Worm (Caenorhabditis elegans) whole organism, L1 larva: ENCODE results near the gene F59E11.6.
A peak's percentile ranks its signal among the peaks of the same experiment; 100 is the strongest.

Source experiments
- C34B4.2 ChIP-seq: sonication (generic microtip); optimal IDR thresholded peaks from 2 replicates; lab custom pipeline; 2017; ENCODE audit warnings: mild to moderate bottlenecking, missing genetic modification characterization, missing compliant biosample characterization
- F16B12.6 ChIP-seq: fragments of 150-350 bp; optimal IDR thresholded peaks from 2 replicates; lab custom pipeline; 2014; ENCODE audit warnings: missing biosample characterization, missing genetic modification characterization
- aha-1 ChIP-seq: fragments of 150-350 bp; optimal IDR thresholded peaks from 2 replicates; lab custom pipeline; 2014; ENCODE audit warnings: missing biosample characterization, missing genetic modification characterization
- aly-2 ChIP-seq: fragments of 150-350 bp; optimal IDR thresholded peaks from 2 replicates; lab custom pipeline; 2014; ENCODE audit warnings: missing biosample characterization, missing genetic modification characterization
- blmp-1 ChIP-seq: fragments of 150-350 bp; optimal IDR thresholded peaks from 2 replicates; lab custom pipeline; 2014; ENCODE audit warnings: missing biosample characterization, missing genetic modification characterization
- dpl-1 ChIP-seq, 3 experiments: fragments of 150-350 bp in 2 of 3; sonication (generic microtip) in 1 of 3; optimal IDR thresholded peaks; 2 replicates each; lab custom pipeline; 2014 to 2017; ENCODE audit warnings: missing biosample characterization in 3 of 3, missing genetic modification characterization in 3 of 3, missing genetic modification reagents in 3 of 3
- dsc-1 ChIP-seq: sonication (generic microtip); optimal IDR thresholded peaks from 2 replicates; lab custom pipeline; 2016; ENCODE audit warnings: mild to moderate bottlenecking, missing genetic modification characterization, missing compliant biosample characterization
- efl-1 ChIP-seq, 4 experiments: fragments of 150-350 bp; optimal IDR thresholded peaks in 3 of 4; peaks in 1 of 4; 1 replicate in 1 of 4; 2 replicates in 3 of 4; lab custom pipeline; 2014; ENCODE audit warnings: missing biosample characterization in 2 of 4, missing genetic modification characterization in 2 of 4, missing genetic modification reagents in 2 of 4
- efl-3 ChIP-seq: fragments of 200-800 bp; sonication (Bioruptor generic); optimal IDR thresholded peaks from 2 replicates; lab custom pipeline; 2018; ENCODE audit warnings: mild to moderate bottlenecking, missing genetic modification characterization, missing compliant biosample characterization
- egl-13 ChIP-seq: sonication (generic microtip); optimal IDR thresholded peaks from 2 replicates; lab custom pipeline; 2016; ENCODE audit warnings: missing genotype, missing genetic modification reagents, missing genetic modification characterization, missing compliant biosample characterization
- fkh-10 ChIP-seq: sonication (generic microtip); optimal IDR thresholded peaks from 2 replicates; lab custom pipeline; 2017; ENCODE audit warnings: missing biosample characterization, missing genetic modification reagents, missing genetic modification characterization
- fkh-8 ChIP-seq: sonication (generic microtip); optimal IDR thresholded peaks from 2 replicates; lab custom pipeline; 2016; ENCODE audit warnings: mild to moderate bottlenecking, missing genetic modification characterization, missing compliant biosample characterization
- grh-1 ChIP-seq: fragments of 200-800 bp; sonication (Bioruptor generic); IDR thresholded peaks from 2 replicates; pipeline ENCODE4 v1.3.6; 2022; ENCODE audit warnings: missing genetic modification reagents, missing genetic modification characterization, missing compliant biosample characterization
- hlh-17 ChIP-seq: fragments of 200-800 bp; sonication (Bioruptor generic); optimal IDR thresholded peaks from 2 replicates; lab custom pipeline; 2018; ENCODE audit warnings: missing genetic modification characterization, mild to moderate bottlenecking, missing compliant biosample characterization, moderate library complexity, borderline replicate concordance
- hpl-2 ChIP-seq: fragments of 150-350 bp; optimal IDR thresholded peaks from 2 replicates; lab custom pipeline; 2014; ENCODE audit warnings: missing biosample characterization, missing genetic modification reagents, missing genetic modification characterization
- isw-1 ChIP-seq: fragments of 200-800 bp; sonication (Bioruptor generic); IDR thresholded peaks from 2 replicates; pipeline ENCODE4 v1.3.6; 2022; ENCODE audit warnings: missing genetic modification characterization, missing compliant biosample characterization
- lin-35 ChIP-seq, 2 experiments: fragments of 150-350 bp; optimal IDR thresholded peaks; 2 replicates each; lab custom pipeline; 2014; ENCODE audit warnings: missing biosample characterization in 2 of 2, missing genetic modification characterization in 2 of 2, missing genetic modification reagents in 2 of 2
- lin-39 ChIP-seq: fragments of 150-350 bp; optimal IDR thresholded peaks from 2 replicates; lab custom pipeline; 2014; ENCODE audit warnings: missing biosample characterization, missing genetic modification reagents, missing genetic modification characterization
- lir-3 ChIP-seq: sonication (generic microtip); optimal IDR thresholded peaks from 2 replicates; lab custom pipeline; 2016; ENCODE audit warnings: mild to moderate bottlenecking, missing genetic modification characterization, moderate library complexity, missing compliant biosample characterization; ENCODE audit not compliant: poor library complexity
- lsy-2 ChIP-seq, 2 experiments: fragments of 150-350 bp; optimal IDR thresholded peaks; 2 replicates each; lab custom pipeline; 2014; ENCODE audit warnings: missing biosample characterization in 2 of 2, missing genetic modification characterization in 2 of 2
- mab-9 ChIP-seq: fragments of 200-800 bp; sonication (Bioruptor generic); IDR thresholded peaks from 2 replicates; pipeline ENCODE4 v1.3.6; 2022; ENCODE audit warnings: missing genetic modification reagents, missing genetic modification characterization, missing compliant biosample characterization
- mdl-1 ChIP-seq, 2 experiments: fragments of 150-350 bp; optimal IDR thresholded peaks; 2 replicates each; lab custom pipeline; 2014 to 2017; ENCODE audit warnings: missing biosample characterization in 2 of 2, missing genetic modification characterization in 2 of 2, inconsistent platforms in 1 of 2
- mef-2 ChIP-seq: fragments of 150-350 bp; optimal IDR thresholded peaks from 2 replicates; lab custom pipeline; 2014; ENCODE audit warnings: missing biosample characterization, missing genetic modification characterization
- nhr-12 ChIP-seq: sonication (generic microtip); optimal IDR thresholded peaks from 2 replicates; lab custom pipeline; 2017; ENCODE audit warnings: missing biosample characterization, missing genetic modification characterization
- nhr-19 ChIP-seq: fragments of 200-800 bp; sonication (Bioruptor generic); conservative IDR thresholded peaks from 2 replicates; pipeline ENCODE4 v1.3.6; 2022; ENCODE audit warnings: missing genetic modification characterization, missing compliant biosample characterization
- nhr-47 ChIP-seq: sonication (generic microtip); optimal IDR thresholded peaks from 2 replicates; lab custom pipeline; 2016; ENCODE audit warnings: mild to moderate bottlenecking, missing genetic modification characterization, moderate library complexity, missing compliant biosample characterization
- nhr-76 ChIP-seq: sonication (generic microtip); optimal IDR thresholded peaks from 2 replicates; lab custom pipeline; 2017; ENCODE audit warnings: missing biosample characterization, missing genetic modification characterization
- pax-3 ChIP-seq: fragments of 200-800 bp; sonication (Bioruptor generic); optimal IDR thresholded peaks from 2 replicates; lab custom pipeline; 2018; ENCODE audit warnings: mild to moderate bottlenecking, missing genetic modification characterization, moderate library complexity, missing compliant biosample characterization
- pqm-1 ChIP-seq: sonication (generic microtip); optimal IDR thresholded peaks from 3 replicates; lab custom pipeline; 2017; ENCODE audit warnings: missing biosample characterization, missing genetic modification characterization
- rnt-1 ChIP-seq: sonication (generic microtip); optimal IDR thresholded peaks from 2 replicates; lab custom pipeline; 2016; ENCODE audit warnings: mild to moderate bottlenecking, missing genetic modification characterization, moderate library complexity, missing compliant biosample characterization
- snpc-4 ChIP-seq: fragments of 150-350 bp; optimal IDR thresholded peaks from 2 replicates; lab custom pipeline; 2014; ENCODE audit warnings: missing biosample characterization, missing genetic modification characterization
- sptf-1 ChIP-seq: fragments of 150-350 bp; optimal IDR thresholded peaks from 2 replicates; lab custom pipeline; 2014; ENCODE audit warnings: missing biosample characterization, missing genetic modification characterization
- sup-37 ChIP-seq: fragments of 200-800 bp; sonication (Bioruptor generic); optimal IDR thresholded peaks from 2 replicates; lab custom pipeline; 2018; ENCODE audit warnings: mild to moderate bottlenecking, missing genetic modification characterization, missing compliant biosample characterization
- tbx-2 ChIP-seq: sonication (generic microtip); optimal IDR thresholded peaks from 2 replicates; lab custom pipeline; 2016; ENCODE audit warnings: missing genetic modification characterization, missing compliant biosample characterization
- unc-130 ChIP-seq: fragments of 150-350 bp; optimal IDR thresholded peaks from 2 replicates; lab custom pipeline; 2017; ENCODE audit warnings: missing biosample characterization, missing genetic modification characterization, inconsistent platforms
- unc-30 ChIP-seq: sonication (generic microtip); optimal IDR thresholded peaks from 2 replicates; lab custom pipeline; 2017; ENCODE audit warnings: missing biosample characterization, missing genetic modification characterization
- xbp-1 ChIP-seq: sonication (generic microtip); optimal IDR thresholded peaks from 2 replicates; lab custom pipeline; 2016; ENCODE audit warnings: missing genetic modification characterization, missing compliant biosample characterization
- zip-4 ChIP-seq: fragments of 200-800 bp; sonication (Bioruptor generic); optimal IDR thresholded peaks from 2 replicates; lab custom pipeline; 2018; ENCODE audit warnings: mild to moderate bottlenecking, missing genetic modification characterization, moderate library complexity, missing compliant biosample characterization

Gene F59E11.6

DNA sequence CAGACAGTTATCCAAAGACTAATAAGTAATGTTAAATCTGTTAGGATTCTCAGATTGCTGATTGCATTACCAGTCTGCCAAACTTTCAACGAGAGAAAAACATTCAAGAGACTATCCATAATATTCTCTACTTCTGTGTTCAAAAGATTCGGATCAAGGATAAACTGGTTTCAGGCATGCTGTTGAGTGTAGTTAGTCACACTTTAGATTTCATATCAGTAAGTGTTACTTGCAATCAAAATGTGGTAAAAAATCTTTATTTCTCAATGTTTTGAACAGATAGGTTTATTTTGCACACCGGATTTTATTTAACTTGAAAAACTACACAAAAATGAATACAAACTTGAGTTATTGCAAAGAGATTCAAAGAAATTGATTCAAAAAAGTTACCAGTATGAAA, 30.5 kb downstream of the F59E11.6 start, which contains the start of gene oac-41:
Gene oac-41 (minus strand): TSS at position 101 of the 400 bp plus-strand sequence.
- no peak for TF ChIP-seq nhr-12
- TF ChIP-seq pqm-1: no peak
- no peak for TF ChIP-seq F16B12.6 (tag; lab: Kevin White, UChicago)
- TF ChIP-seq dsc-1 (tag; lab: Kevin White, UChicago): no peak
- no peak for TF ChIP-seq isw-1 (GFP tag; lab: Robert Waterston, UW)
- no peak for TF ChIP-seq sup-37 (GFP tag; lab: Kevin White, UChicago)
- no peak for TF ChIP-seq fkh-10 (GFP tag; lab: Kevin White, UChicago)
- no peak for TF ChIP-seq nhr-76 (tag; lab: Kevin White, UChicago)
- no peak for TF ChIP-seq nhr-19 (GFP tag; lab: Robert Waterston, UW)
- TF ChIP-seq rnt-1 (tag; lab: Kevin White, UChicago): no peak
- TF ChIP-seq blmp-1 (tag; lab: Kevin White, UChicago): no peak
- TF ChIP-seq lir-3: no peak
- no peak for TF ChIP-seq lin-39 (tag; lab: Kevin White, UChicago)
- TF ChIP-seq, all 84 proteins: peak for 0

DNA sequence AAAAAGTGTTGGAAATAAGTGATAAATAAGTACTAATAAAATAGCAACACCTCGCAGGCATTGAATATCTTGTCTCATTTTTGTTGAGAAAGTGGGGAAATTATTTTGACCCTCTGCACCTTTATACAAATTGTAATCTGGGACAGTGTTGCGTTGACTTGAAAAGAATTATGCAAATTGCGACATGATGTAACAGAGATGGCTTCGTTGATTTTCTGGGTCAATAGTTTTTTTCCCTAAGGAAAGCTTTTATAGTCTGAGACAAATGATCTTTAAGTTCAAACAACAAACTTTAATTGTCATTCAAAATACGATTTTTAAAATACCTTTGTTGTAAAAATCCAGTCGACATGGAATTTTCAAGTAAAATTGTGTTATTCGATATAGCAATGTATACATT, 33.1 kb downstream of the F59E11.6 start, which contains the start of gene bus-1:
Gene bus-1 (minus strand): TSS at position 101 of the 400 bp plus-strand sequence.
- TF ChIP-seq snpc-4 (tag; lab: Kevin White, UChicago) (no peak), hpl-2 (GFP tag; lab: Kevin White, UChicago) (no peak), C34B4.2 (tag; lab: Kevin White, UChicago) (no peak), mdl-1 (tag; optimal IDR thresholded peaks at IDR 0.05; lab: Kevin White, UChicago) (no peak), lsy-2 (tag; optimal IDR thresholded peaks at IDR 0.05; lab: Kevin White, UChicago) (no peak), dpl-1 (GFP tag; optimal IDR thresholded peaks at IDR 0.05; lab: Kevin White, UChicago) (no peak), rnt-1 (tag; lab: Kevin White, UChicago) (no peak), nhr-47 (no peak), sptf-1 (tag; lab: Kevin White, UChicago) (no peak), fkh-8 (tag; lab: Kevin White, UChicago) (no peak), hlh-17 (GFP tag; lab: Kevin White, UChicago) (no peak), nhr-76 (tag; lab: Kevin White, UChicago) (no peak), pax-3 (tag; lab: Kevin White, UChicago) (no peak), xbp-1 (tag; lab: Kevin White, UChicago) (no peak), efl-3 (no peak), unc-30 (tag; lab: Kevin White, UChicago) (no peak)

DNA sequence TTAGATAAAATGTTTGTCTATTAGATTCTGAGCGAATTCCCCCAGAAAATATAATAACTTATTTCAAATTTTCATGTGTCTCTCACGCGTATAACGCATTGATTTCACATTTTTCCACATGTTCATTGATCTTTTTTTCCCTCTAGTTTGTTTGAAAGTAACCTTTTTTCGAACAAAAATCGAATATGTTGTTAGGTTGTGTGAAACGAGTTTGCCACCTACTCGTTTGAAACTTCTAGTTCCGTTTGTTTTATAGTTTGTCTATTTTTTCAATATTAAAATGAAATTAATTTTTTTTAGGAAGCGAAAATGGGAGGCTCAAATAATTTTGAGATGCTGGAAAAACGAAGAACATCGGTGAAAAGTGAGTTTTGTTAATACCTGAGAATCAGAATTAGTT, 38.7 kb downstream of the F59E11.6 start, which contains the start of gene C25E10.5:
Gene C25E10.5 (plus strand): TSS at position 301 of the 400 bp plus-strand sequence.
- no peak for TF ChIP-seq mef-2 (tag; lab: Kevin White, UChicago)
- no peak for TF ChIP-seq egl-13
- no peak for TF ChIP-seq aha-1 (tag; lab: Kevin White, UChicago)
- no peak for TF ChIP-seq efl-1 (optimal IDR thresholded peaks at IDR 0.05; lab: Kevin White, UChicago)
- TF ChIP-seq efl-1 (GFP tag; optimal IDR thresholded peaks at IDR 0.05 in 1 of 2; lab: Kevin White, UChicago): peak in 1 of 2 experiments; percentile 40
- no peak for TF ChIP-seq mab-9 (GFP tag; lab: Robert Waterston, UW)
- no peak for TF ChIP-seq zip-4 (GFP tag; lab: Kevin White, UChicago)
- no peak for TF ChIP-seq unc-30 (tag; lab: Kevin White, UChicago)
- TF ChIP-seq xbp-1 (tag; lab: Kevin White, UChicago): no peak
- TF ChIP-seq grh-1 (GFP tag; lab: Robert Waterston, UW): no peak

DNA sequence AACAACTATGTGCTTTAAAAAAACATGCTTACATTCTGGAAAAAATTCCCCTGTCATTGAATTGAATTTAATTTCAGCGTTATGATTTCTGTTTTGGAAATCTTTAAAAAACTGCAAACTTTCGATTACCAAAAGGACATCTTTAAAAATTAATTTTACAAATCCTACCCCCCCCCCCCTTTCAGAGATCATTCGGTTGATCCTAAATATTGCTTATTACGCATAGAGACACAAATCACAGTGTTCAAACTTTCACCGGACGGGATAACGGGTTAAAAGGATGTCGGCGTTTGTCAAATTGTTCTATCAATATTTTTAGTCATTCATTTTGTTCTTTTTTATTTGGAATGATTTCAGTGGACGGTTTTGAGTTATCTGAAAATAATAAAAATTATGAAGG, 41.7 kb downstream of the F59E11.6 start, which contains the start of gene C25E10.4:
Gene C25E10.4 (plus strand): TSS at position 301 of the 400 bp plus-strand sequence.
- no peak for TF ChIP-seq lsy-2 (tag; optimal IDR thresholded peaks at IDR 0.05; lab: Kevin White, UChicago)
- no peak for TF ChIP-seq unc-130 (tag; lab: Kevin White, UChicago)
- peak; percentile 33 for TF ChIP-seq blmp-1 (tag; lab: Kevin White, UChicago)
- TF ChIP-seq lin-35 (GFP tag; optimal IDR thresholded peaks at IDR 0.05; lab: Kevin White, UChicago): no peak
- no peak for TF ChIP-seq aly-2
- TF ChIP-seq tbx-2: no peak
- TF ChIP-seq efl-1 (optimal IDR thresholded peaks at IDR 0.05; lab: Kevin White, UChicago): no peak
- TF ChIP-seq efl-1 (GFP tag; optimal IDR thresholded peaks at IDR 0.05 in 1 of 2; lab: Kevin White, UChicago): peak in 1 of 2 experiments; percentile 43
- no peak for TF ChIP-seq nhr-76 (tag; lab: Kevin White, UChicago)
- no peak for TF ChIP-seq xbp-1 (tag; lab: Kevin White, UChicago)
- TF ChIP-seq, all 84 proteins: peak for 2
